Worm (Caenorhabditis elegans) whole organism, L4/young adult: ENCODE data around the gene F21C10.4.

Experiments
- dao-5 ChIP-seq: sonication (generic microtip); optimal IDR thresholded peaks from 2 replicates; lab custom pipeline; 2016; ENCODE audit warnings: missing genotype, missing genetic modification characterization, moderate library complexity, missing compliant biosample characterization
- him-1 ChIP-seq: sonication (generic microtip); optimal IDR thresholded peaks from 2 replicates; lab custom pipeline; 2016; ENCODE audit warnings: missing genotype, missing genetic modification reagents, missing genetic modification characterization, missing compliant biosample characterization

ce11 chrV:9078815-9079525, 47.4 kb upstream of the F21C10.4 start:
- TF ChIP-seq dao-5 (tag; lab: Kevin White, UChicago) (no peak), him-1 (tag; lab: Kevin White, UChicago) (no peak)
